Worm (Caenorhabditis elegans): ENCODE data around the gene irld-64.
A peak's percentile ranks its signal among the peaks of the same experiment; 100 is the strongest.

irld-64 gene

ce11 chrII:2922359-2922758 lies 8.0 kb downstream of the irld-64 start:
- TF ChIP-seq nhr-80 (tag; optimal IDR thresholded peaks at IDR 0.05) (peak; percentile 63), Y95B8A.8 (GFP tag; IDR thresholded peaks at IDR 0.05) (0 out of 2 replicates have a peak, but pooled peaks have one; percentile 15), F39B2.1 (GFP tag; IDR thresholded peaks at IDR 0.05) (no peak), madf-3 (GFP tag; IDR thresholded peaks at IDR 0.05) (0 out of 2 replicates have a peak, but pooled peaks have one; percentile 31), nhr-120 (GFP tag; IDR thresholded peaks at IDR 0.05) (no peak), nfya-1 (tag; optimal IDR thresholded peaks at IDR 0.05; ENCODE audit: borderline replicate concordance, insufficient read depth) (no peak), cebp-1 (GFP tag; IDR thresholded peaks at IDR 0.05) (no peak), cebp-1 (tag; optimal IDR thresholded peaks at IDR 0.05) (peak; percentile 24)

DNA sequence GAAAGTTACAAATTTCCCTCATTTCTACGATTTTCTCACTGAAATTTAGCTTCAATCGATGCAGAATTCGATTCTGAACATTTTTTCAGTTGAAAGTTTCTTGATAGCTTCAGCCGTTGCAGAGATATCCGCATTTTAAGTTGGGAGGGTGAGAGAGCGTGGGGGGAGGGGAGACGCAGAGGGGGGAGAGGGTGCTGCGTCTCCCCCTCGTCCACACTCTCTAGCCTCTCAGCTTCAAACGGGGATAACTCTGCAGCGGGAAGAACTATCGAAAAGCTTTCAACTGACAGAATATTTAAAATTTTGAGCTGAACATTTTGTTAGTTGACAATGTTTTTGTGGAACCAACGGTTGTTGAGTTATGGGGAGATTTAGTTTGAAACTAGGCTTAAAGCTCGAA lies 8.5 kb downstream of the irld-64 start:
- no peak for TF ChIP-seq hlh-12 (tag; optimal IDR thresholded peaks at IDR 0.05)
- peak; percentile 79 for TF ChIP-seq zfh-2 (GFP tag; conservative IDR thresholded peaks at IDR 0.05)
- TF ChIP-seq pha-4 (tag; optimal IDR thresholded peaks at IDR 0.05) = no peak
- no peak for TF ChIP-seq snpc-3.4 (tag; optimal IDR thresholded peaks at IDR 0.05)
- peak; percentile 90 for TF ChIP-seq hmg-1.2 (GFP tag; IDR thresholded peaks at IDR 0.05)
- peak; percentile 45; the same call in 1 of the 2 replicates for TF ChIP-seq egrh-3 (GFP tag; IDR thresholded peaks at IDR 0.05)
- TF ChIP-seq mcd-1 (GFP tag; IDR thresholded peaks at IDR 0.05) = 0 out of 2 replicates have a peak, but pooled peaks have one; percentile 12
- TF ChIP-seq zim-3 (tag; optimal IDR thresholded peaks at IDR 0.05) = no peak

- TF ChIP-seq ama-1 (optimal IDR thresholded peaks at IDR 0.05) (no peak), ama-1 (GFP tag; optimal IDR thresholded peaks at IDR 0.05) (no peak), hlh-12 (tag; optimal IDR thresholded peaks at IDR 0.05) (no peak), hsf-1 (GFP tag; IDR thresholded peaks at IDR 0.05) (peak; percentile 89), D2030.7 (GFP tag; IDR thresholded peaks at IDR 0.05) (peak; percentile 61), ccch-3 (GFP tag; optimal IDR thresholded peaks at IDR 0.05) (no peak), hmg-20 (GFP tag; IDR thresholded peaks at IDR 0.05) (no peak), lir-1 (GFP tag; conservative IDR thresholded peaks at IDR 0.05) (peak; percentile 7; the same call in 1 of the 2 replicates), sea-2 (GFP tag; IDR thresholded peaks at IDR 0.05) (no peak), dpl-1 (GFP tag; optimal IDR thresholded peaks at IDR 0.05) (peak; percentile 49), lag-1 (GFP tag; IDR thresholded peaks at IDR 0.05) (no peak), ceh-91 (GFP tag; IDR thresholded peaks at IDR 0.05) (peak; percentile 84), T26A5.8 (tag; optimal IDR thresholded peaks at IDR 0.05) (no peak), aptf-2 (GFP tag; conservative IDR thresholded peaks at IDR 0.05) (no peak), athp-1 (tag; optimal IDR thresholded peaks at IDR 0.05) (peak; percentile 86), madf-3 (GFP tag; IDR thresholded peaks at IDR 0.05) (no peak; the same call in none of the 2 replicates), pha-4 (tag; optimal IDR thresholded peaks at IDR 0.05) (no peak), rec-8 (tag; optimal IDR thresholded peaks at IDR 0.05) (no peak), snpc-3.4 (tag; optimal IDR thresholded peaks at IDR 0.05) (peak; percentile 46), mxl-1 (tag; optimal IDR thresholded peaks at IDR 0.05) (peak; percentile 48), lsl-1 (GFP tag; optimal IDR thresholded peaks at IDR 0.05) (peak; percentile 92), ztf-28 (GFP tag; IDR thresholded peaks at IDR 0.05) (no peak), somi-1 (GFP tag; optimal IDR thresholded peaks at IDR 0.05) (no peak), F55B11.4 (tag; optimal IDR thresholded peaks at IDR 0.05; ENCODE audit: borderline replicate concordance, insufficient read depth) (no peak), ZK185.1 (tag; optimal IDR thresholded peaks at IDR 0.05; ENCODE audit: poor library complexity, severe bottlenecking) (no peak), dox-1 (GFP tag; IDR thresholded peaks at IDR 0.05) (peak; percentile 71), snpc-4 (GFP tag; optimal IDR thresholded peaks at IDR 0.05) (peak; percentile 22), snpc-4 (tag; optimal IDR thresholded peaks at IDR 0.05) (peak in 2 of 4 experiments; percentile 39 to 45), mes-4 (tag; optimal IDR thresholded peaks at IDR 0.05) (peak; percentile 21), ztf-3 (GFP tag; optimal IDR thresholded peaks at IDR 0.05) (no peak), pbrm-1 (GFP tag; IDR thresholded peaks at IDR 0.05) (peak; percentile 74), bed-1 (GFP tag; IDR thresholded peaks at IDR 0.05) (0 out of 2 replicates have a peak, but pooled peaks have one; percentile 43), die-1 (tag; optimal IDR thresholded peaks at IDR 0.05) (peak; percentile 0)
Observed at ce11 chrII:2920817-2921458, 9.5 kb downstream of the irld-64 start.
